Fruit fly (Drosophila melanogaster) whole organism, embryonic: Measurements from ENCODE around the gene Taf6.

ENCODE experiments used
- Ada2b ChIP-seq: fragments of 200-800 bp; sonication (Bioruptor generic); IDR thresholded peaks from 2 replicates; pipeline ENCODE4 v1.3.6; 2022; ENCODE audit warnings: missing biosample characterization, missing genetic modification characterization
- Blimp-1 ChIP-seq: fragments of 200-800 bp; sonication (Bioruptor generic); optimal IDR thresholded peaks from 3 replicates; lab custom pipeline; 2018; ENCODE audit warnings: missing biosample characterization, missing genetic modification characterization, mild to moderate bottlenecking, moderate library complexity, missing genetic modification reagents
- CG10147 ChIP-seq: fragments of 200-800 bp; sonication (Bioruptor generic); optimal IDR thresholded peaks from 2 replicates; lab custom pipeline; 2019; ENCODE audit warnings: missing biosample characterization, mild to moderate bottlenecking, missing genetic modification characterization, moderate library complexity
- CG11247 ChIP-seq: fragments of 200-800 bp; sonication (Bioruptor generic); IDR thresholded peaks from 2 replicates; pipeline ENCODE4 v1.3.6; 2022; ENCODE audit warnings: missing biosample characterization, missing genetic modification characterization
- CG11695 ChIP-seq: fragments of 200-800 bp; sonication (Bioruptor generic); IDR thresholded peaks from 3 replicates; pipeline ENCODE4 v1.3.6; 2022; ENCODE audit warnings: missing biosample characterization, missing genetic modification characterization
- CG1529 ChIP-seq: fragments of 200-800 bp; sonication (Bioruptor generic); optimal IDR thresholded peaks from 3 replicates; lab custom pipeline; 2018; ENCODE audit warnings: missing biosample characterization, missing genetic modification characterization
- CG15514 ChIP-seq: fragments of 200-800 bp; sonication (Bioruptor generic); optimal IDR thresholded peaks from 3 replicates; lab custom pipeline; 2017; ENCODE audit warnings: missing biosample characterization, missing genetic modification characterization, mild to moderate bottlenecking, moderate library complexity, missing genetic modification reagents
- CG17328 ChIP-seq: fragments of 200-800 bp; sonication (Bioruptor generic); IDR thresholded peaks from 2 replicates; pipeline ENCODE4 v1.3.6; 2022; ENCODE audit warnings: missing biosample characterization, missing genetic modification characterization
- CG17361 ChIP-seq: fragments of 200-800 bp; sonication (Bioruptor generic); IDR thresholded peaks from 3 replicates; pipeline ENCODE4 v1.3.6; 2022; ENCODE audit warnings: missing biosample characterization, missing genetic modification characterization
- CG2120 ChIP-seq: fragments of 200-800 bp; sonication (Bioruptor generic); optimal IDR thresholded peaks from 3 replicates; lab custom pipeline; 2016; ENCODE audit warnings: missing biosample characterization, missing genetic modification characterization
- CG31365 ChIP-seq: fragments of 200-800 bp; sonication (Bioruptor generic); optimal IDR thresholded peaks from 2 replicates; lab custom pipeline; 2018; ENCODE audit warnings: missing biosample characterization, mild to moderate bottlenecking, missing genetic modification characterization
- CG34224 ChIP-seq: fragments of 200-800 bp; sonication (Bioruptor generic); IDR thresholded peaks from 3 replicates; pipeline ENCODE4 v1.3.6; 2022; ENCODE audit warnings: missing biosample characterization, missing genetic modification characterization; ENCODE audit not compliant: partially characterized antibody
- CG3726 ChIP-seq: fragments of 200-800 bp; sonication (Bioruptor generic); IDR thresholded peaks from 3 replicates; pipeline ENCODE4, ENCODE4 v1.3.6; 2022; ENCODE audit warnings: missing biosample characterization, missing genetic modification characterization
- CG6683 ChIP-seq: fragments of 200-800 bp; sonication (Bioruptor generic); optimal IDR thresholded peaks from 2 replicates; lab custom pipeline; 2017; ENCODE audit warnings: missing biosample characterization, mild to moderate bottlenecking, missing genetic modification characterization, missing genetic modification reagents
- CG7786 ChIP-seq: fragments of 200-800 bp; sonication (Bioruptor generic); optimal IDR thresholded peaks from 2 replicates; lab custom pipeline; 2016; ENCODE audit warnings: missing biosample characterization, missing genetic modification characterization
- CG7928 ChIP-seq: fragments of 200-800 bp; sonication (Bioruptor generic); optimal IDR thresholded peaks from 2 replicates; lab custom pipeline; 2017; ENCODE audit warnings: missing biosample characterization, mild to moderate bottlenecking, missing genetic modification characterization
- CG8281 ChIP-seq: fragments of 200-800 bp; sonication (Bioruptor generic); optimal IDR thresholded peaks from 2 replicates; lab custom pipeline; 2018; ENCODE audit warnings: missing biosample characterization, mild to moderate bottlenecking, missing genetic modification characterization, moderate library complexity
- CG8765 ChIP-seq: fragments of 200-800 bp; sonication (Bioruptor generic); IDR thresholded peaks from 2 replicates; pipeline ENCODE4 v1.3.6; 2022; ENCODE audit warnings: missing biosample characterization, missing genetic modification characterization
- CG8924 ChIP-seq: fragments of 200-800 bp; optimal IDR thresholded peaks from 3 replicates; lab custom pipeline; 2019; ENCODE audit warnings: missing biosample characterization, mild to moderate bottlenecking, missing genetic modification characterization, moderate library complexity
- Doc3 ChIP-seq: fragments of 200-800 bp; sonication (Bioruptor generic); IDR thresholded peaks from 3 replicates; pipeline ENCODE4 v1.3.6; 2022; ENCODE audit warnings: missing biosample characterization, missing genetic modification characterization; ENCODE audit not compliant: partially characterized antibody
- E2f1 ChIP-seq: fragments of 200-800 bp; sonication (Bioruptor generic); IDR thresholded peaks from 2 replicates; pipeline ENCODE4 v1.3.6; 2022; ENCODE audit warnings: missing biosample characterization, missing genetic modification characterization
- Oaz ChIP-seq: fragments of 200-800 bp; sonication (Bioruptor generic); IDR thresholded peaks from 2 replicates; pipeline ENCODE4 v1.3.6; 2022; ENCODE audit warnings: missing biosample characterization, missing genetic modification characterization
- PHDP ChIP-seq: fragments of 200-800 bp; sonication (Bioruptor generic); optimal IDR thresholded peaks from 3 replicates; lab custom pipeline; 2018; ENCODE audit warnings: missing biosample characterization, mild to moderate bottlenecking, missing genetic modification characterization, moderate library complexity
- ab ChIP-seq: fragments of 200-800 bp; sonication (Bioruptor generic); optimal IDR thresholded peaks from 2 replicates; lab custom pipeline; 2016; ENCODE audit warnings: missing biosample characterization, missing genetic modification characterization
- bsh ChIP-seq, 2 experiments: fragments of 200-800 bp; sonication (Bioruptor generic); optimal IDR thresholded peaks; 2 replicates each; lab custom pipeline; 2017 to 2018; ENCODE audit warnings: mild to moderate bottlenecking in 2 of 2, missing biosample characterization in 2 of 2, missing genetic modification characterization in 2 of 2, moderate library complexity in 1 of 2
- caup ChIP-seq: fragments of 200-800 bp; sonication (Bioruptor generic); optimal IDR thresholded peaks from 3 replicates; lab custom pipeline; 2017; ENCODE audit warnings: missing biosample characterization, mild to moderate bottlenecking, missing genetic modification characterization, moderate library complexity; ENCODE audit not compliant: severe bottlenecking
- chinmo ChIP-seq: fragments of 200-800 bp; sonication (Bioruptor generic); IDR thresholded peaks from 4 replicates; pipeline ENCODE4 v1.3.6; 2022; ENCODE audit warnings: missing biosample characterization, missing genetic modification characterization; ENCODE audit not compliant: partially characterized antibody
- dati ChIP-seq: fragments of 200-800 bp; sonication (Bioruptor generic); IDR thresholded peaks from 2 replicates; pipeline ENCODE4 v1.3.6; 2022; ENCODE audit warnings: missing biosample characterization, missing genetic modification characterization
- exex ChIP-seq: fragments of 200-800 bp; sonication (Bioruptor generic); optimal IDR thresholded peaks from 4 replicates; lab custom pipeline; 2018; ENCODE audit warnings: missing biosample characterization, mild to moderate bottlenecking, missing genetic modification characterization, moderate library complexity
- fd102C ChIP-seq: fragments of 200-800 bp; sonication (Bioruptor generic); optimal IDR thresholded peaks from 2 replicates; lab custom pipeline; 2018; ENCODE audit warnings: missing biosample characterization, mild to moderate bottlenecking, missing genetic modification characterization, moderate library complexity
- hb ChIP-seq: fragments of 200-800 bp; sonication (Bioruptor generic); IDR thresholded peaks from 3 replicates; pipeline ENCODE4 v1.3.6; 2022; ENCODE audit warnings: missing biosample characterization, missing genetic modification characterization; ENCODE audit not compliant: partially characterized antibody
- jing ChIP-seq: fragments of 200-800 bp; sonication (Bioruptor generic); optimal IDR thresholded peaks from 2 replicates; lab custom pipeline; 2018; ENCODE audit warnings: missing biosample characterization, mild to moderate bottlenecking, missing genetic modification characterization
- lola ChIP-seq, 3 experiments: fragments of >200 bp in 2 of 3; fragments of 200-800 bp in 1 of 3; sonication (Bioruptor generic) in 1 of 3; optimal IDR thresholded peaks; 2 replicates each; lab custom pipeline; 2017 to 2019; ENCODE audit warnings: missing biosample characterization in 3 of 3, missing genetic modification characterization in 3 of 3, mild to moderate bottlenecking in 1 of 3, moderate library complexity in 1 of 3
- mld ChIP-seq: fragments of 200-800 bp; sonication (Bioruptor generic); IDR thresholded peaks from 3 replicates; pipeline ENCODE4 v1.3.6; 2022; ENCODE audit warnings: missing biosample characterization, missing genetic modification characterization; ENCODE audit not compliant: partially characterized antibody
- pb ChIP-seq: fragments of 200-800 bp; sonication (Bioruptor generic); optimal IDR thresholded peaks from 3 replicates; lab custom pipeline; 2016; ENCODE audit warnings: missing biosample characterization, missing genetic modification characterization
- phol ChIP-seq: fragments of 200-800 bp; sonication (Bioruptor generic); optimal IDR thresholded peaks from 3 replicates; lab custom pipeline; 2018; ENCODE audit warnings: missing biosample characterization, mild to moderate bottlenecking, missing genetic modification characterization, moderate library complexity
- pnt ChIP-seq: fragments of 200-800 bp; sonication (Bioruptor generic); optimal IDR thresholded peaks from 3 replicates; lab custom pipeline; 2016; ENCODE audit warnings: missing biosample characterization, missing genetic modification characterization
- pros ChIP-seq: fragments of 200-800 bp; sonication (Bioruptor generic); optimal IDR thresholded peaks from 3 replicates; lab custom pipeline; 2019; ENCODE audit warnings: missing biosample characterization, mild to moderate bottlenecking, missing genetic modification characterization, moderate library complexity
- pzg ChIP-seq: fragments of 200-800 bp; sonication (Bioruptor generic); optimal IDR thresholded peaks from 3 replicates; lab custom pipeline; 2018; ENCODE audit warnings: missing biosample characterization, mild to moderate bottlenecking, missing genetic modification characterization, moderate library complexity
- seq ChIP-seq: fragments of 200-800 bp; sonication (Bioruptor generic); IDR thresholded peaks from 2 replicates; pipeline ENCODE4 v1.3.6; 2022; ENCODE audit warnings: missing biosample characterization, missing genetic modification characterization
- sr ChIP-seq: fragments of 200-800 bp; sonication (Bioruptor generic); IDR thresholded peaks from 3 replicates; pipeline ENCODE4 v1.3.6; 2022; ENCODE audit warnings: missing biosample characterization, missing genetic modification characterization
- tap ChIP-seq: fragments of 200-800 bp; optimal IDR thresholded peaks from 3 replicates; lab custom pipeline; 2019; ENCODE audit warnings: missing biosample characterization, mild to moderate bottlenecking, missing genetic modification characterization, moderate library complexity
- tin ChIP-seq: fragments of 200-800 bp; sonication (Bioruptor generic); optimal IDR thresholded peaks from 3 replicates; lab custom pipeline; 2016; ENCODE audit warnings: missing biosample characterization, missing genetic modification characterization
- unc-4 ChIP-seq: fragments of 200-800 bp; sonication (Bioruptor generic); IDR thresholded peaks from 2 replicates; pipeline ENCODE4 v1.3.6; 2022; ENCODE audit warnings: missing biosample characterization, missing genetic modification characterization; ENCODE audit not compliant: partially characterized antibody
- wek ChIP-seq: fragments of 200-800 bp; sonication (Bioruptor generic); optimal IDR thresholded peaks from 3 replicates; lab custom pipeline; 2018; ENCODE audit warnings: missing biosample characterization, mild to moderate bottlenecking, missing genetic modification characterization, moderate library complexity

Gene Taf6

dm6 chr3L:19632766-19633632 lies 34.1 kb downstream of the Taf6 start (continued):
- TF ChIP-seq lola (GFP tag; optimal IDR thresholded peaks at IDR 0.05; lab: Kevin White, UChicago) = no peak
- TF ChIP-seq CG15514 (GFP tag; lab: Kevin White, UChicago) = peak; percentile 64
- TF ChIP-seq bsh (GFP tag; optimal IDR thresholded peaks at IDR 0.05; lab: Kevin White, UChicago) = peak in 1 of 2 experiments; percentile 16
- peak; percentile 41; the same call in 1 of the 2 replicates for TF ChIP-seq CG11247
- TF ChIP-seq CG8765 (GFP tag; lab: Robert Waterston, UW) = no peak
- TF ChIP-seq CG34224 (GFP tag; lab: Robert Waterston, UW) = peak; percentile 59; the same call in 1 of the 3 replicates
- no peak for TF ChIP-seq CG1529 (GFP tag; lab: Kevin White, UChicago)
- TF ChIP-seq CG3726 (GFP tag; lab: Robert Waterston, UW) = no peak
- TF ChIP-seq Doc3 (GFP tag; lab: Robert Waterston, UW) = no peak
- TF ChIP-seq Ada2b = peak; percentile 79
- TF ChIP-seq tin (GFP tag; lab: Kevin White, UChicago) = peak; percentile 49
- TF ChIP-seq pzg (GFP tag; lab: Kevin White, UChicago) = peak; percentile 44
- TF ChIP-seq sr (GFP tag; lab: Robert Waterston, UW) = no peak
- TF ChIP-seq hb (GFP tag; lab: Robert Waterston, UW) = no peak
- peak; percentile 65 for TF ChIP-seq PHDP
- no peak for TF ChIP-seq Oaz

DNA sequence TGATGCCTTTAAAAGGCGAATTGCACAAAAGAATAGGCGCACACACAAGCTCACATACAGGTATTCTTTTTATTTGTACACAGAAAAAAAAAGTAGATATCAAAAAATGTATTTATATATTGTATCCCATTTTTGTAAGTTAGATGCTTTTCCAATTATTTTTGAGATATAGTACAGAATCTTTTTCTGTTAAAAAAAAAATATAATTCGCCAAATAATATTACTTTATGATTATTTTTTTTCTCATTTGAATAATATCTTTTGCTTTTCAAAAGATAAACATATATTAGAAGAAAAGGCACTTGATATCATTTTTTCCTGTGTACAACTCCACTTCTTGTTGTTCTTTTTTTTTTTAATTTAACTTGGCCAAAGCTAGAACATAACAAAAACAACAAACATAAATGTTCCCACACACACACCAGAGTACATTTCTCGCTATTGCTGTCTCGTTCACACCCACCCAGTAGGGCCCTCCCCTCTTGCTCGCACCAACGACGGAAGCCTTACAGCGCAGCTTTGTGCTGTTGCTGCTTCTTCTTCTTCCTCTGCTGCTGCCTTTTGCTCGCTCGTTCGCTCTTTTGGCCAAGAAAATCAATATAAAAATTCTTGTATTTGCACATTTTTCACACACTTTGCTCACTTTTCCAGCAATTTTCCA lies 36.0 kb downstream of the Taf6 start:
- TF ChIP-seq CG8281 (tag; lab: Kevin White, UChicago) (peak; percentile 59), phol (tag; lab: Kevin White, UChicago) (peak; percentile 89), pnt (no peak), CG7786 (GFP tag; lab: Kevin White, UChicago) (no peak), unc-4 (no peak), chinmo (peak; percentile 74; the same call in 1 of the 4 replicates), jing (GFP tag; lab: Kevin White, UChicago) (no peak), pros (GFP tag; lab: Kevin White, UChicago) (no peak), CG10147 (GFP tag; lab: Kevin White, UChicago) (peak; percentile 83), CG7928 (GFP tag; lab: Kevin White, UChicago) (no peak), exex (peak; percentile 52), tin (GFP tag; lab: Kevin White, UChicago) (peak; percentile 74), wek (GFP tag; lab: Kevin White, UChicago) (no peak), fd102C (no peak), dati (GFP tag; lab: Robert Waterston, UW) (no peak), CG8924 (tag; lab: Kevin White, UChicago) (peak; percentile 60), CG11695 (GFP tag; lab: Robert Waterston, UW) (peak; percentile 91), seq (GFP tag; lab: Robert Waterston, UW) (0 out of 2 replicates have a peak, but pooled peaks have one; percentile 23), CG17328 (GFP tag; lab: Robert Waterston, UW) (peak; percentile 43; the same call in 1 of the 2 replicates), E2f1 (GFP tag; lab: Robert Waterston, UW) (peak; percentile 84), ab (no peak), tap (tag; lab: Kevin White, UChicago) (peak; percentile 48), mld (GFP tag; lab: Robert Waterston, UW) (no peak), CG2120 (GFP tag; lab: Kevin White, UChicago) (peak; percentile 64), pb (GFP tag; lab: Kevin White, UChicago) (no peak), CG31365 (tag; lab: Kevin White, UChicago) (no peak), CG17361 (GFP tag; lab: Robert Waterston, UW) (peak; percentile 96), CG6683 (GFP tag; lab: Kevin White, UChicago) (peak; percentile 66), Blimp-1 (peak; percentile 90), caup (peak; percentile 36)
